Fruit fly (Drosophila melanogaster) Kc167 (cell line): Measurements from ENCODE around the gene wus.

Experiments used
- Myc ChIP-seq: fragments of >200 bp; optimal IDR thresholded peaks from 2 replicates; lab custom pipeline; 2017; ENCODE audit warnings: missing external identifiers
- Sin3A ChIP-seq: fragments of >200 bp; optimal IDR thresholded peaks from 2 replicates; lab custom pipeline; 2018; ENCODE audit warnings: missing external identifiers
- h ChIP-seq: fragments of >200 bp; optimal IDR thresholded peaks from 3 replicates; lab custom pipeline; 2018; ENCODE audit warnings: missing external identifiers
- insv ChIP-seq: fragments of >200 bp; optimal IDR thresholded peaks from 3 replicates; lab custom pipeline; 2018; ENCODE audit warnings: missing external identifiers
- psq ChIP-seq: fragments of >200 bp; optimal IDR thresholded peaks from 2 replicates; lab custom pipeline; 2017; ENCODE audit warnings: missing external identifiers
- ttk ChIP-seq: sonication (Bioruptor generic); optimal IDR thresholded peaks from 2 replicates; lab custom pipeline; 2017; ENCODE audit warnings: missing external identifiers

The wus gene

DNA sequence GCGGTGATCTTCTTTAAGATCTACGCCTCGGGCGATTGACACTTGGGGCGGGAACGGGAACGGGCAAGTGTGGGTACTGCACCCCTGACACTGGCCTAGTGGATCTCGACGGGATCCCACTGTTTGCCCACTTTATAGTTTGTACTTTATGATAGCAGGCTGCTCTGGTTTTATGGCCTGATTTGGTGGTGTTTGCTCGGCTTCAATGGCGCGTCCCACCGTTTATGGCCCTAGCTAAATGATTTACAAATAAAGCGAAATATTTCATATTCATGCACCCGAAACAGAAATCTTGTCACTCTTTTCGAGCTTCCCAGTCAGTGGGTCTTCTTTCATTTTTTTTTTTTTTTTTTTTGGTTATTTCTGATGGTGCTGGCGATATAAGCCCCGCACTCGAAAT is 50.1 kb downstream of the wus start:
- TF ChIP-seq Myc (no peak), psq (no peak), insv (lab: Kevin White, UChicago) (no peak), ttk (lab: Kevin White, UChicago) (no peak), Sin3A (lab: Kevin White, UChicago) (no peak), h (lab: Kevin White, UChicago) (no peak)

DNA sequence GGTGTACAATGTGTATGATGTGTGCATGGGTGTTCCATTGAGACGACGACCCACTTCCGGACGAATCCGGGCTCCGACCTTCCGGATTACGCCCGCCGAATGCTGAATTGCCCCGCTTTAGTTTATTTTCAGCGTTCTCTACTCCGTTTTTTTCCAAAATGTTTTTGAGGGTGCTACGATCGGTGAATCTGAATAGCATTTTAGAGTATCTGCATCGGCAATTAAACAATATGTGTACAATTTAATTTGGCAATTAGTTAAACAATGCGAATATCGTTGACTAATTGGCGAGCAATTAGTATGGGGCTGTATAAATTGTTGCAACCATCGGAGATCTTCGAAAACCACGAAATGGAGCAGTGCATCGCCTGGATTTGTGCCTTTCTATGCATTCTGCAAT is 51.2 kb downstream of the wus start, which contains the start of gene CG13002:
Gene CG13002, plus strand, starts transcription at position 301 of the 400 bp plus-strand sequence.
- TF ChIP-seq ttk (lab: Kevin White, UChicago) = no peak
- no peak for TF ChIP-seq h (lab: Kevin White, UChicago)
- no peak for TF ChIP-seq Myc
- TF ChIP-seq insv (lab: Kevin White, UChicago) = no peak
- no peak for TF ChIP-seq Sin3A (lab: Kevin White, UChicago)
- TF ChIP-seq psq = no peak
